Worm (Caenorhabditis elegans): ENCODE results near the gene nlp-51.

DNA sequence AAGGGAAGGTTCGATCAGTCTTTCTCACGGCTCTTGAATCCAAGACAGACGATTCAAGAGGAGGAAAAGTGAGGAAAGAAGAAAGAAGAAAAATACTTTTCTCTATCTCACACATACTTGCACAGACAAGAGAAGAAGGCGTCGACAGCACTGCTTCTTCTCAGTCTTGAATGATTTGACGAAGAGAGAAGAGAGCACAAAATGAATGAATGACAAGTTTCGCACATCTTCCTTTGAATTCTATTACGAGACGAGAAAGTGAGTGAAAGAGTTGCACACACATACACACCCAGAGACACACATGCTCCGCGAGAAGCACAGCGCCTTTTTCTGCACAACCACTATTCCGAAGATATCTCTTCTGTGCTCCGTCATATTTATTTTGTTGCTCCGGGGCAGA is 16.2 kb upstream of the nlp-51 start:
- TF ChIP-seq him-1 (tag; optimal IDR thresholded peaks at IDR 0.05) (no peak), dao-5 (tag; optimal IDR thresholded peaks at IDR 0.05) (no peak), W03F9.2 (tag; optimal IDR thresholded peaks at IDR 0.05) (no peak)
